Fruit fly (Drosophila melanogaster) whole organism, embryonic: ENCODE data around the gene Smvt.

ENCODE experiments used
- B-H1 ChIP-seq: fragments of 200-800 bp; sonication (Bioruptor generic); IDR thresholded peaks from 3 replicates; pipeline ENCODE4 v1.3.6; 2022; ENCODE audit warnings: missing biosample characterization, missing genetic modification characterization
- CG10462 ChIP-seq: fragments of 200-800 bp; sonication (Bioruptor generic); optimal IDR thresholded peaks from 2 replicates; lab custom pipeline; 2016; ENCODE audit warnings: missing biosample characterization, missing genetic modification characterization
- CG11247 ChIP-seq: fragments of 200-800 bp; sonication (Bioruptor generic); IDR thresholded peaks from 2 replicates; pipeline ENCODE4 v1.3.6; 2022; ENCODE audit warnings: missing biosample characterization, missing genetic modification characterization
- CG11398 ChIP-seq: fragments of 200-800 bp; sonication (Bioruptor generic); optimal IDR thresholded peaks from 2 replicates; lab custom pipeline; 2016; ENCODE audit warnings: missing biosample characterization, missing genetic modification characterization
- CG11456 ChIP-seq: fragments of 200-800 bp; sonication (Bioruptor generic); IDR thresholded peaks from 3 replicates; pipeline ENCODE4 v1.3.6; 2022; ENCODE audit warnings: missing biosample characterization, missing genetic modification characterization
- CG11504 ChIP-seq: fragments of 200-800 bp; sonication (Bioruptor generic); optimal IDR thresholded peaks from 3 replicates; lab custom pipeline; 2019; ENCODE audit warnings: missing biosample characterization, mild to moderate bottlenecking, missing genetic modification characterization, moderate library complexity
- CG1529 ChIP-seq: fragments of 200-800 bp; sonication (Bioruptor generic); optimal IDR thresholded peaks from 3 replicates; lab custom pipeline; 2018; ENCODE audit warnings: missing biosample characterization, missing genetic modification characterization
- CG15479 ChIP-seq: fragments of 200-800 bp; sonication (Bioruptor generic); optimal IDR thresholded peaks from 3 replicates; lab custom pipeline; 2019; ENCODE audit warnings: missing biosample characterization, mild to moderate bottlenecking, missing genetic modification characterization, moderate library complexity
- CG17359 ChIP-seq: fragments of 200-800 bp; sonication (Bioruptor generic); optimal IDR thresholded peaks from 3 replicates; lab custom pipeline; 2018; ENCODE audit warnings: missing biosample characterization, mild to moderate bottlenecking, missing genetic modification characterization, moderate library complexity
- CG17385 ChIP-seq: fragments of 200-800 bp; sonication (Bioruptor generic); optimal IDR thresholded peaks from 3 replicates; lab custom pipeline; 2018; ENCODE audit warnings: missing biosample characterization, mild to moderate bottlenecking, missing genetic modification characterization
- CG17802 ChIP-seq: fragments of 200-800 bp; sonication (Bioruptor generic); optimal IDR thresholded peaks from 2 replicates; lab custom pipeline; 2018; ENCODE audit warnings: missing biosample characterization, mild to moderate bottlenecking, missing genetic modification characterization, moderate library complexity
- CG2875 ChIP-seq: fragments of 200-800 bp; sonication (Bioruptor generic); optimal IDR thresholded peaks from 2 replicates; lab custom pipeline; 2017; ENCODE audit warnings: missing biosample characterization, mild to moderate bottlenecking, missing genetic modification characterization, missing genetic modification reagents
- CG30020 ChIP-seq: fragments of 200-800 bp; optimal IDR thresholded peaks from 2 replicates; lab custom pipeline; 2019; ENCODE audit warnings: missing biosample characterization, mild to moderate bottlenecking, missing genetic modification characterization, moderate library complexity
- CG30403 ChIP-seq: fragments of 200-800 bp; sonication (Bioruptor generic); optimal IDR thresholded peaks from 3 replicates; lab custom pipeline; 2016; ENCODE audit warnings: missing biosample characterization, missing genetic modification characterization
- CG3407 ChIP-seq: fragments of 200-800 bp; sonication (Bioruptor generic); optimal IDR thresholded peaks from 2 replicates; lab custom pipeline; 2018; ENCODE audit warnings: missing biosample characterization, mild to moderate bottlenecking, missing genetic modification characterization
- CG3838 ChIP-seq: fragments of 200-800 bp; sonication (Bioruptor generic); optimal IDR thresholded peaks from 3 replicates; lab custom pipeline; 2016; ENCODE audit warnings: missing biosample characterization, missing genetic modification characterization
- CG4360 ChIP-seq: fragments of 200-800 bp; sonication (Bioruptor generic); IDR thresholded peaks from 2 replicates; pipeline ENCODE4 v1.3.6; 2022; ENCODE audit warnings: missing biosample characterization, missing genetic modification characterization
- CG8290 ChIP-seq, 3 experiments: fragments of 200-800 bp; sonication (Bioruptor generic); optimal IDR thresholded peaks; 2 replicates each; lab custom pipeline; 2016 to 2019; ENCODE audit warnings: missing biosample characterization in 3 of 3, missing genetic modification characterization in 3 of 3, mild to moderate bottlenecking in 2 of 3, moderate library complexity in 1 of 3
- CG8388 ChIP-seq: fragments of 200-800 bp; sonication (Bioruptor generic); optimal IDR thresholded peaks from 2 replicates; lab custom pipeline; 2019; ENCODE audit warnings: missing biosample characterization, mild to moderate bottlenecking, missing genetic modification characterization, moderate library complexity
- CrebB ChIP-seq: fragments of 200-800 bp; sonication (Bioruptor generic); optimal IDR thresholded peaks from 3 replicates; lab custom pipeline; 2018; ENCODE audit warnings: missing biosample characterization, mild to moderate bottlenecking, missing genetic modification characterization
- Deaf1 ChIP-seq: fragments of 200-800 bp; optimal IDR thresholded peaks from 3 replicates; lab custom pipeline; 2019; ENCODE audit warnings: missing biosample characterization, mild to moderate bottlenecking, missing genetic modification characterization, moderate library complexity
- Hr39 ChIP-seq: fragments of >200 bp; optimal IDR thresholded peaks from 2 replicates; lab custom pipeline; 2017
- Lim3 ChIP-seq: fragments of 200-800 bp; sonication (Bioruptor generic); IDR thresholded peaks from 2 replicates; pipeline ENCODE4 v1.3.6; 2022; ENCODE audit warnings: missing biosample characterization, missing genetic modification characterization
- Nf-YA ChIP-seq: fragments of 200-800 bp; sonication (Bioruptor generic); IDR thresholded peaks from 2 replicates; pipeline ENCODE4 v1.3.6; 2022; ENCODE audit warnings: missing biosample characterization, missing genetic modification characterization
- Pdp1 ChIP-seq, 2 experiments: fragments of 200-800 bp; sonication (Bioruptor generic); optimal IDR thresholded peaks; 3 replicates each; lab custom pipeline; 2016; ENCODE audit warnings: missing biosample characterization in 2 of 2, missing genetic modification characterization in 2 of 2, mild to moderate bottlenecking in 1 of 2, moderate library complexity in 1 of 2
- Sox100B ChIP-seq: fragments of 200-800 bp; sonication (Bioruptor generic); optimal IDR thresholded peaks from 3 replicates; lab custom pipeline; 2018; ENCODE audit warnings: missing biosample characterization, mild to moderate bottlenecking, missing genetic modification characterization
- Sry-δ ChIP-seq: fragments of 200-800 bp; sonication (Bioruptor generic); optimal IDR thresholded peaks from 2 replicates; lab custom pipeline; 2016; ENCODE audit warnings: missing biosample characterization, missing genetic modification characterization
- aop ChIP-seq: fragments of 200-800 bp; sonication (Bioruptor generic); IDR thresholded peaks from 2 replicates; pipeline ENCODE4 v1.3.6; 2022; ENCODE audit warnings: missing biosample characterization, missing genetic modification characterization
- bcd ChIP-seq: fragments of 200-800 bp; sonication (Bioruptor generic); optimal IDR thresholded peaks from 2 replicates; lab custom pipeline; 2017; ENCODE audit warnings: missing biosample characterization, mild to moderate bottlenecking, missing genetic modification characterization
- btn ChIP-seq: fragments of 200-800 bp; sonication (Bioruptor generic); optimal IDR thresholded peaks from 2 replicates; lab custom pipeline; 2016; ENCODE audit warnings: missing biosample characterization, missing genetic modification characterization
- danr ChIP-seq: fragments of 200-800 bp; sonication (Bioruptor generic); IDR thresholded peaks from 2 replicates; pipeline ENCODE4 v1.3.6; 2022; ENCODE audit warnings: missing biosample characterization, missing genetic modification characterization
- dmrt99B ChIP-seq: fragments of 200-800 bp; sonication (Bioruptor generic); optimal IDR thresholded peaks from 2 replicates; lab custom pipeline; 2018; ENCODE audit warnings: missing biosample characterization, mild to moderate bottlenecking, missing genetic modification characterization, moderate library complexity
- ems ChIP-seq: fragments of 200-800 bp; sonication (Bioruptor generic); optimal IDR thresholded peaks from 3 replicates; lab custom pipeline; 2016; ENCODE audit warnings: missing biosample characterization, missing genetic modification characterization
- fd64A ChIP-seq: fragments of 200-800 bp; sonication (Bioruptor generic); optimal IDR thresholded peaks from 3 replicates; lab custom pipeline; 2018; ENCODE audit warnings: missing biosample characterization, mild to moderate bottlenecking, missing genetic modification characterization
- gt ChIP-seq: fragments of 200-800 bp; sonication (Bioruptor generic); IDR thresholded peaks from 2 replicates; pipeline ENCODE4 v1.3.6; 2022; ENCODE audit warnings: missing biosample characterization, missing genetic modification characterization
- inv ChIP-seq: fragments of 200-800 bp; sonication (Bioruptor generic); IDR thresholded peaks from 2 replicates; pipeline ENCODE4 v1.3.6; 2022; ENCODE audit warnings: missing biosample characterization, missing genetic modification characterization; ENCODE audit not compliant: partially characterized antibody
- klu ChIP-seq: fragments of 200-800 bp; sonication (Bioruptor generic); IDR thresholded peaks from 2 replicates; pipeline ENCODE4 v1.3.6; 2022; ENCODE audit warnings: missing biosample characterization, missing genetic modification characterization
- lbe ChIP-seq: fragments of 200-800 bp; sonication (Bioruptor generic); optimal IDR thresholded peaks from 2 replicates; lab custom pipeline; 2016; ENCODE audit warnings: missing biosample characterization, mild to moderate bottlenecking, missing genetic modification characterization
- lmd ChIP-seq: fragments of 200-800 bp; sonication (Bioruptor generic); IDR thresholded peaks from 2 replicates; pipeline ENCODE4 v1.3.6; 2022; ENCODE audit warnings: missing biosample characterization, missing genetic modification characterization
- pros ChIP-seq: fragments of 200-800 bp; sonication (Bioruptor generic); optimal IDR thresholded peaks from 3 replicates; lab custom pipeline; 2019; ENCODE audit warnings: missing biosample characterization, mild to moderate bottlenecking, missing genetic modification characterization, moderate library complexity
- psq ChIP-seq: fragments of 200-800 bp; sonication (Bioruptor generic); optimal IDR thresholded peaks from 2 replicates; lab custom pipeline; 2017; ENCODE audit warnings: missing biosample characterization, missing genetic modification characterization
- salm ChIP-seq: fragments of 200-800 bp; sonication (Bioruptor generic); optimal IDR thresholded peaks from 2 replicates; lab custom pipeline; 2018; ENCODE audit warnings: missing biosample characterization, mild to moderate bottlenecking, missing genetic modification characterization
- seq ChIP-seq: fragments of 200-800 bp; sonication (Bioruptor generic); IDR thresholded peaks from 2 replicates; pipeline ENCODE4 v1.3.6; 2022; ENCODE audit warnings: missing biosample characterization, missing genetic modification characterization
- sr ChIP-seq: fragments of 200-800 bp; sonication (Bioruptor generic); IDR thresholded peaks from 3 replicates; pipeline ENCODE4 v1.3.6; 2022; ENCODE audit warnings: missing biosample characterization, missing genetic modification characterization
- stwl ChIP-seq: fragments of 200-800 bp; sonication (Bioruptor generic); optimal IDR thresholded peaks from 3 replicates; lab custom pipeline; 2018; ENCODE audit warnings: missing biosample characterization, mild to moderate bottlenecking, missing genetic modification characterization, moderate library complexity
- ttk ChIP-seq: fragments of 200-800 bp; sonication (Bioruptor generic); IDR thresholded peaks from 2 replicates; pipeline ENCODE4 v2.1.2; 2022; ENCODE audit warnings: missing biosample characterization, missing genetic modification characterization
- unpg ChIP-seq: fragments of 200-800 bp; sonication (Bioruptor generic); optimal IDR thresholded peaks from 3 replicates; lab custom pipeline; 2018; ENCODE audit warnings: missing biosample characterization, mild to moderate bottlenecking, missing genetic modification characterization, moderate library complexity
- wek ChIP-seq: fragments of 200-800 bp; sonication (Bioruptor generic); optimal IDR thresholded peaks from 3 replicates; lab custom pipeline; 2018; ENCODE audit warnings: missing biosample characterization, mild to moderate bottlenecking, missing genetic modification characterization, moderate library complexity
- zen2 ChIP-seq: fragments of 200-800 bp; sonication (Bioruptor generic); IDR thresholded peaks from 3 replicates; pipeline ENCODE4 v1.3.6; 2022; ENCODE audit warnings: missing biosample characterization, missing genetic modification characterization; ENCODE audit not compliant: partially characterized antibody
- zf30C ChIP-seq: fragments of 200-800 bp; sonication (Bioruptor generic); optimal IDR thresholded peaks from 3 replicates; lab custom pipeline; 2018; ENCODE audit warnings: missing biosample characterization, mild to moderate bottlenecking, missing genetic modification characterization

Gene Smvt

dm6 chr3R:31723206-31723933, 38.0 kb downstream of the Smvt start (continued):
- TF ChIP-seq CG30403 (GFP tag; lab: Kevin White, UChicago), result peak; percentile 45
- peak; percentile 21 for TF ChIP-seq dmrt99B (tag; lab: Kevin White, UChicago)
- TF ChIP-seq pros (GFP tag; lab: Kevin White, UChicago), result peak; percentile 46
- peak; percentile 4 for TF ChIP-seq unpg
- TF ChIP-seq Sox100B (GFP tag; lab: Kevin White, UChicago), result peak; percentile 6
- peak; percentile 54 for TF ChIP-seq CG11504 (tag; lab: Kevin White, UChicago)
- no peak for TF ChIP-seq psq (GFP tag; lab: Kevin White, UChicago)
- TF ChIP-seq CG3407 (GFP tag; lab: Kevin White, UChicago), result no peak
- TF ChIP-seq danr (GFP tag; lab: Robert Waterston, UW), result no peak
- TF ChIP-seq Hr39 (lab: Kevin White, UChicago), result no peak
- no peak for TF ChIP-seq CG11247 (GFP tag; lab: Robert Waterston, UW)
- TF ChIP-seq B-H1 (GFP tag; lab: Robert Waterston, UW), result no peak
- peak; percentile 53 for TF ChIP-seq Deaf1 (tag; lab: Kevin White, UChicago)
- TF ChIP-seq CG10462, result no peak
- TF ChIP-seq CG8290 (GFP tag; optimal IDR thresholded peaks at IDR 0.05; lab: Kevin White, UChicago), result no peak
- TF ChIP-seq CG8290 (tag; optimal IDR thresholded peaks at IDR 0.05; lab: Kevin White, UChicago), result no peak
- no peak for TF ChIP-seq zen2
- peak; percentile 4 for TF ChIP-seq CG8388
- TF ChIP-seq CG17359 (tag; lab: Kevin White, UChicago), result peak; percentile 3
- TF ChIP-seq CG30020 (tag; lab: Kevin White, UChicago), result no peak
- no peak for TF ChIP-seq klu (GFP tag; lab: Robert Waterston, UW)
- 0 out of 2 replicates have a peak, but pooled peaks have one; percentile 30 for TF ChIP-seq lmd (GFP tag; lab: Robert Waterston, UW)
- TF ChIP-seq CG11398, result no peak
- no peak for TF ChIP-seq Nf-YA (GFP tag; lab: Robert Waterston, UW)
- no peak for TF ChIP-seq CG3838
- no peak for TF ChIP-seq aop (GFP tag; lab: Robert Waterston, UW)
- TF ChIP-seq fd64A, result no peak
- no peak for TF ChIP-seq Lim3 (GFP tag; lab: Robert Waterston, UW)
- no peak for TF ChIP-seq btn (GFP tag; lab: Kevin White, UChicago)
- no peak for TF ChIP-seq stwl (tag; lab: Kevin White, UChicago)
- TF ChIP-seq inv, result no peak
- TF ChIP-seq wek (GFP tag; lab: Kevin White, UChicago), result no peak
- no peak for TF ChIP-seq Sry-δ (GFP tag; lab: Kevin White, UChicago)
- no peak for TF ChIP-seq CG15479 (GFP tag; lab: Kevin White, UChicago)
- no peak for TF ChIP-seq lbe
- TF ChIP-seq zf30C, result no peak
- TF ChIP-seq CG11456 (GFP tag; lab: Robert Waterston, UW), result no peak
- TF ChIP-seq gt (GFP tag; lab: Robert Waterston, UW), result no peak
- TF ChIP-seq CrebB (tag; lab: Kevin White, UChicago), result no peak
- no peak for TF ChIP-seq CG2875 (GFP tag; lab: Kevin White, UChicago)
- TF ChIP-seq CG4360 (GFP tag; lab: Robert Waterston, UW), result peak; percentile 99
- TF ChIP-seq sr (GFP tag; lab: Robert Waterston, UW), result no peak
- TF ChIP-seq ems (GFP tag; lab: Kevin White, UChicago), result no peak
- TF ChIP-seq Pdp1 (GFP tag; optimal IDR thresholded peaks at IDR 0.05; lab: Kevin White, UChicago), result peak in 1 of 2 experiments; percentile 32
- no peak for TF ChIP-seq CG17802
- no peak for TF ChIP-seq seq (GFP tag; lab: Robert Waterston, UW)
- TF ChIP-seq CG1529, result no peak
- no peak for TF ChIP-seq CG17385
- no peak for TF ChIP-seq salm (tag; lab: Kevin White, UChicago)
- TF ChIP-seq bcd (GFP tag; lab: Kevin White, UChicago), result peak; percentile 15
- TF ChIP-seq ttk, result no peak
